Fruit fly (Drosophila melanogaster) whole organism, pupa: ENCODE measurements around the gene CG12177.
A peak's percentile ranks its signal among the peaks of the same experiment; 100 is the strongest.

ENCODE experiments used
- CG10348 ChIP-seq: fragments of 200-800 bp; sonication (Bioruptor generic); IDR thresholded peaks from 2 replicates; pipeline ENCODE4 v1.3.6; 2022; ENCODE audit warnings: missing biosample characterization, missing genetic modification characterization
- CG12605 ChIP-seq: fragments of 200-800 bp; sonication (Bioruptor generic); IDR thresholded peaks from 2 replicates; pipeline ENCODE4 v1.3.6; 2022; ENCODE audit warnings: missing biosample characterization, missing genetic modification characterization
- CG13204 ChIP-seq: fragments of 200-800 bp; sonication (Bioruptor generic); optimal IDR thresholded peaks from 2 replicates; lab custom pipeline; 2018; ENCODE audit warnings: missing biosample characterization, mild to moderate bottlenecking, missing genetic modification characterization, moderate library complexity
- CG14655 ChIP-seq: fragments of 200-800 bp; sonication (Bioruptor generic); optimal IDR thresholded peaks from 3 replicates; lab custom pipeline; 2017; ENCODE audit warnings: mild to moderate bottlenecking, missing biosample characterization, missing genetic modification reagents, missing genetic modification characterization
- CG15710 ChIP-seq: fragments of 200-800 bp; sonication (Bioruptor generic); optimal IDR thresholded peaks from 2 replicates; lab custom pipeline; 2018; ENCODE audit warnings: missing biosample characterization, mild to moderate bottlenecking, missing genetic modification characterization, moderate library complexity
- CG17806 ChIP-seq: fragments of 200-800 bp; sonication (Bioruptor generic); optimal IDR thresholded peaks from 2 replicates; lab custom pipeline; 2018; ENCODE audit warnings: missing biosample characterization, mild to moderate bottlenecking, missing genetic modification characterization, moderate library complexity
- CG32121 ChIP-seq: fragments of 200-800 bp; sonication (Bioruptor generic); IDR thresholded peaks from 2 replicates; pipeline ENCODE4 v1.3.6; 2022; ENCODE audit warnings: missing biosample characterization, missing genetic modification characterization
- CG34367 ChIP-seq: fragments of 200-800 bp; sonication (Bioruptor generic); optimal IDR thresholded peaks from 2 replicates; lab custom pipeline; 2018; ENCODE audit warnings: missing biosample characterization, mild to moderate bottlenecking, missing genetic modification characterization
- CG4496 ChIP-seq: fragments of 200-800 bp; sonication (Bioruptor generic); IDR thresholded peaks from 3 replicates; pipeline ENCODE4 v1.3.6; 2022; ENCODE audit warnings: missing biosample characterization, missing genetic modification characterization
- CG8159 ChIP-seq: fragments of 200-800 bp; sonication (Bioruptor generic); optimal IDR thresholded peaks from 3 replicates; lab custom pipeline; 2018; ENCODE audit warnings: missing biosample characterization, mild to moderate bottlenecking, missing genetic modification characterization, moderate library complexity
- CG8301 ChIP-seq: fragments of 200-800 bp; sonication (Bioruptor generic); optimal IDR thresholded peaks from 2 replicates; lab custom pipeline; 2018; ENCODE audit warnings: missing biosample characterization, mild to moderate bottlenecking, missing genetic modification characterization
- CG9948 ChIP-seq: fragments of 200-800 bp; sonication (Bioruptor generic); optimal IDR thresholded peaks from 2 replicates; lab custom pipeline; 2018; ENCODE audit warnings: missing biosample characterization, mild to moderate bottlenecking, missing genetic modification characterization, moderate library complexity
- D1 ChIP-seq: fragments of 200-800 bp; sonication (Bioruptor generic); optimal IDR thresholded peaks from 2 replicates; lab custom pipeline; 2018; ENCODE audit warnings: missing biosample characterization, mild to moderate bottlenecking, missing genetic modification characterization, moderate library complexity
- EcR ChIP-seq: fragments of 200-800 bp; sonication (Bioruptor generic); optimal IDR thresholded peaks from 3 replicates; lab custom pipeline; 2019; ENCODE audit warnings: missing biosample characterization, missing genetic modification characterization, mild to moderate bottlenecking, moderate library complexity, missing genetic modification reagents
- Ets98B ChIP-seq: fragments of 200-800 bp; sonication (Bioruptor generic); IDR thresholded peaks from 2 replicates; pipeline ENCODE4 v1.3.6; 2022; ENCODE audit warnings: missing biosample characterization, missing genetic modification characterization
- Pif1A ChIP-seq: fragments of 200-800 bp; sonication (Bioruptor generic); optimal IDR thresholded peaks from 3 replicates; lab custom pipeline; 2016; ENCODE audit warnings: missing biosample characterization, missing genetic modification characterization
- Pif1B ChIP-seq: fragments of 200-800 bp; sonication (Bioruptor generic); optimal IDR thresholded peaks from 3 replicates; lab custom pipeline; 2016; ENCODE audit warnings: missing biosample characterization, missing genetic modification characterization
- Snoo ChIP-seq: fragments of 200-800 bp; sonication (Bioruptor generic); optimal IDR thresholded peaks from 3 replicates; lab custom pipeline; 2017; ENCODE audit warnings: missing biosample characterization, mild to moderate bottlenecking, missing genetic modification characterization, inconsistent platforms
- fd96Ca ChIP-seq: fragments of 200-800 bp; sonication (Bioruptor generic); IDR thresholded peaks from 3 replicates; pipeline ENCODE4 v1.3.6; 2022; ENCODE audit warnings: missing biosample characterization, missing genetic modification characterization
- gl ChIP-seq: fragments of 200-800 bp; sonication (Bioruptor generic); optimal IDR thresholded peaks from 2 replicates; lab custom pipeline; 2018; ENCODE audit warnings: missing biosample characterization, mild to moderate bottlenecking, missing genetic modification characterization
- rn ChIP-seq: fragments of 200-800 bp; sonication (Bioruptor generic); IDR thresholded peaks from 2 replicates; pipeline ENCODE4 v1.3.6; 2022; ENCODE audit warnings: missing biosample characterization, missing genetic modification characterization

Gene CG12177

dm6 chrX:13681906-13682305 lies 1.6 kb upstream of the CG12177 start:
- TF ChIP-seq CG12605, result no peak
- TF ChIP-seq D1 (tag; lab: Kevin White, UChicago), result no peak
- TF ChIP-seq, all 21 proteins: peak for 0

dm6 chrX:13679565-13679964 lies 735 bp downstream of the CG12177 start:
- TF ChIP-seq CG15710 (tag; lab: Kevin White, UChicago), result peak; percentile 61
- TF ChIP-seq D1 (tag; lab: Kevin White, UChicago), result peak; percentile 17
- peak; percentile 29 for TF ChIP-seq Snoo
- TF ChIP-seq CG9948, result peak; percentile 60
- TF ChIP-seq CG10348 (GFP tag; lab: Robert Waterston, UW), result no peak
- TF ChIP-seq CG8301 (tag; lab: Kevin White, UChicago), result peak; percentile 25
- TF ChIP-seq CG12605, result 0 out of 2 replicates have a peak, but pooled peaks have one; percentile 16
- TF ChIP-seq CG13204, result no peak
- TF ChIP-seq rn (GFP tag; lab: Robert Waterston, UW), result no peak
- TF ChIP-seq CG34367 (tag; lab: Kevin White, UChicago), result peak; percentile 45
- TF ChIP-seq CG8159 (tag; lab: Kevin White, UChicago), result peak; percentile 71
- TF ChIP-seq EcR, result no peak
- peak; percentile 67 for TF ChIP-seq CG17806 (tag; lab: Kevin White, UChicago)
- peak; percentile 24 for TF ChIP-seq Pif1B (GFP tag; lab: Kevin White, UChicago)
- peak; percentile 66 for TF ChIP-seq CG4496 (GFP tag; lab: Robert Waterston, UW)
- peak; percentile 23; the same call in 1 of the 2 replicates for TF ChIP-seq Ets98B
- TF ChIP-seq gl (tag; lab: Kevin White, UChicago), result no peak
- TF ChIP-seq Pif1A, result peak; percentile 37
- TF ChIP-seq CG14655 (GFP tag; lab: Kevin White, UChicago), result peak; percentile 47
- TF ChIP-seq CG32121, result peak; percentile 65
- no peak for TF ChIP-seq fd96Ca

dm6 chrX:13677970-13678490 lies 2.3 kb downstream of the CG12177 start:
- no peak for TF ChIP-seq CG13204
- no peak for TF ChIP-seq CG15710 (tag; lab: Kevin White, UChicago)
- TF ChIP-seq D1 (tag; lab: Kevin White, UChicago), result no peak
- TF ChIP-seq gl (tag; lab: Kevin White, UChicago), result no peak
- no peak for TF ChIP-seq EcR
- TF ChIP-seq rn (GFP tag; lab: Robert Waterston, UW), result no peak
- TF ChIP-seq CG10348 (GFP tag; lab: Robert Waterston, UW), result no peak
- TF ChIP-seq Ets98B, result no peak
- TF ChIP-seq CG32121, result no peak
- TF ChIP-seq CG17806 (tag; lab: Kevin White, UChicago), result no peak
- no peak for TF ChIP-seq CG14655 (GFP tag; lab: Kevin White, UChicago)
- no peak for TF ChIP-seq Snoo
- TF ChIP-seq CG9948, result no peak
- no peak for TF ChIP-seq CG8301 (tag; lab: Kevin White, UChicago)
- TF ChIP-seq CG34367 (tag; lab: Kevin White, UChicago), result no peak
- no peak for TF ChIP-seq CG8159 (tag; lab: Kevin White, UChicago)
- TF ChIP-seq CG12605, result no peak
- no peak for TF ChIP-seq Pif1A

- TF ChIP-seq CG10348 (GFP tag; lab: Robert Waterston, UW) (no peak), D1 (tag; lab: Kevin White, UChicago) (no peak), CG14655 (GFP tag; lab: Kevin White, UChicago) (no peak), Snoo (no peak), Pif1A (no peak), Pif1B (GFP tag; lab: Kevin White, UChicago) (no peak)
These were observed 3.8 kb downstream of the CG12177 start, which contains the start of gene CG11162 for dm6 chrX:13676458-13676944. TSS of gene CG11162 (plus strand) at chrX:13676894.

- TF ChIP-seq rn (GFP tag; lab: Robert Waterston, UW), result no peak
- 0 out of 3 replicates have a peak, but pooled peaks have one; percentile 16 for TF ChIP-seq CG4496 (GFP tag; lab: Robert Waterston, UW)
These were observed 9.9 kb downstream of the CG12177 start for dm6 chrX:13670329-13670847.

- TF ChIP-seq CG8159 (tag; lab: Kevin White, UChicago) (no peak), fd96Ca (no peak), Pif1B (GFP tag; lab: Kevin White, UChicago) (no peak), D1 (tag; lab: Kevin White, UChicago) (no peak), Pif1A (no peak), CG8301 (tag; lab: Kevin White, UChicago) (no peak), CG4496 (GFP tag; lab: Robert Waterston, UW) (no peak), EcR (no peak), CG17806 (tag; lab: Kevin White, UChicago) (no peak), CG10348 (GFP tag; lab: Robert Waterston, UW) (no peak), rn (GFP tag; lab: Robert Waterston, UW) (no peak), CG15710 (tag; lab: Kevin White, UChicago) (no peak), CG13204 (no peak), CG14655 (GFP tag; lab: Kevin White, UChicago) (no peak), CG12605 (no peak)
These were observed 10.9 kb downstream of the CG12177 start, which contains the start of gene CG15760 for dm6 chrX:13669366-13669765. TSS of gene CG15760 (plus strand) at chrX:13669699.
